Fruit fly (Drosophila melanogaster) whole organism, embryonic: Measurements from ENCODE around the gene Vps52.

ENCODE experiments used
- ATbp ChIP-seq: fragments of 200-800 bp; sonication (Bioruptor generic); optimal IDR thresholded peaks from 2 replicates; lab custom pipeline; 2017; ENCODE audit warnings: missing biosample characterization, mild to moderate bottlenecking, missing genetic modification characterization, missing genetic modification reagents
- Adf1 ChIP-seq: fragments of 200-800 bp; sonication (Bioruptor generic); IDR thresholded peaks from 2 replicates; pipeline ENCODE4 v1.3.6; 2022; ENCODE audit warnings: missing biosample characterization, missing genetic modification characterization
- CG10209 ChIP-seq: fragments of 200-800 bp; sonication (Bioruptor generic); optimal IDR thresholded peaks from 3 replicates; lab custom pipeline; 2017; ENCODE audit warnings: missing biosample characterization, mild to moderate bottlenecking, missing genetic modification characterization, missing genetic modification reagents
- CG10543 ChIP-seq: fragments of 200-800 bp; sonication (Bioruptor generic); optimal IDR thresholded peaks from 3 replicates; lab custom pipeline; 2017; ENCODE audit warnings: missing biosample characterization, mild to moderate bottlenecking, missing genetic modification characterization, moderate library complexity
- CG10654 ChIP-seq: fragments of 200-800 bp; sonication (Bioruptor generic); optimal IDR thresholded peaks from 2 replicates; lab custom pipeline; 2016; ENCODE audit warnings: missing biosample characterization, missing genetic modification characterization
- CG11504 ChIP-seq: fragments of 200-800 bp; sonication (Bioruptor generic); optimal IDR thresholded peaks from 3 replicates; lab custom pipeline; 2019; ENCODE audit warnings: missing biosample characterization, mild to moderate bottlenecking, missing genetic modification characterization, moderate library complexity
- CG12219 ChIP-seq: fragments of 200-800 bp; sonication (Bioruptor generic); optimal IDR thresholded peaks from 3 replicates; lab custom pipeline; 2018; ENCODE audit warnings: missing biosample characterization, mild to moderate bottlenecking, missing genetic modification characterization
- CG12659 ChIP-seq: fragments of 200-800 bp; sonication (Bioruptor generic); optimal IDR thresholded peaks from 3 replicates; lab custom pipeline; 2017; ENCODE audit warnings: mild to moderate bottlenecking, missing biosample characterization, missing genetic modification reagents, missing genetic modification characterization
- CG14050 ChIP-seq: fragments of 200-800 bp; sonication (Bioruptor generic); IDR thresholded peaks from 3 replicates; pipeline ENCODE4 v1.3.6; 2022; ENCODE audit warnings: missing biosample characterization, missing genetic modification characterization
- CG15011 ChIP-seq: fragments of 200-800 bp; sonication (Bioruptor generic); optimal IDR thresholded peaks from 3 replicates; lab custom pipeline; 2018; ENCODE audit warnings: missing biosample characterization, mild to moderate bottlenecking, missing genetic modification characterization
- CG17359 ChIP-seq: fragments of 200-800 bp; sonication (Bioruptor generic); optimal IDR thresholded peaks from 3 replicates; lab custom pipeline; 2018; ENCODE audit warnings: missing biosample characterization, mild to moderate bottlenecking, missing genetic modification characterization, moderate library complexity
- CG17912 ChIP-seq: fragments of 200-800 bp; sonication (Bioruptor generic); optimal IDR thresholded peaks from 2 replicates; lab custom pipeline; 2018; ENCODE audit warnings: missing biosample characterization, mild to moderate bottlenecking, missing genetic modification characterization
- CG1832 ChIP-seq: fragments of 200-800 bp; sonication (Bioruptor generic); optimal IDR thresholded peaks from 2 replicates; lab custom pipeline; 2017; ENCODE audit warnings: missing biosample characterization, mild to moderate bottlenecking, missing genetic modification characterization, inconsistent platforms
- CG3065 ChIP-seq: fragments of 200-800 bp; sonication (Bioruptor generic); optimal IDR thresholded peaks from 2 replicates; lab custom pipeline; 2016; ENCODE audit warnings: missing biosample characterization, missing genetic modification characterization
- CG3281 ChIP-seq: fragments of 200-800 bp; sonication (Bioruptor generic); optimal IDR thresholded peaks from 3 replicates; lab custom pipeline; 2017; ENCODE audit warnings: missing biosample characterization, mild to moderate bottlenecking, missing genetic modification characterization
- CG34376 ChIP-seq: fragments of 200-800 bp; sonication (Bioruptor generic); optimal IDR thresholded peaks from 2 replicates; lab custom pipeline; 2018; ENCODE audit warnings: missing biosample characterization, mild to moderate bottlenecking, missing genetic modification characterization
- CG3847 ChIP-seq: fragments of 200-800 bp; sonication (Bioruptor generic); IDR thresholded peaks from 2 replicates; pipeline ENCODE4 v1.3.6; 2022; ENCODE audit warnings: missing biosample characterization, missing genetic modification characterization
- CG4328 ChIP-seq: fragments of 200-800 bp; sonication (Bioruptor generic); optimal IDR thresholded peaks from 3 replicates; lab custom pipeline; 2017; ENCODE audit warnings: missing biosample characterization, missing genetic modification reagents, missing genetic modification characterization
- CG8281 ChIP-seq: fragments of 200-800 bp; sonication (Bioruptor generic); optimal IDR thresholded peaks from 2 replicates; lab custom pipeline; 2018; ENCODE audit warnings: missing biosample characterization, mild to moderate bottlenecking, missing genetic modification characterization, moderate library complexity
- CTCF ChIP-seq: fragments of 200-800 bp; sonication (Bioruptor generic); optimal IDR thresholded peaks from 2 replicates; lab custom pipeline; 2017; ENCODE audit warnings: missing biosample characterization, mild to moderate bottlenecking, missing genetic modification characterization, moderate library complexity
- D19A ChIP-seq: fragments of 200-800 bp; optimal IDR thresholded peaks from 3 replicates; lab custom pipeline; 2019; ENCODE audit warnings: missing biosample characterization, mild to moderate bottlenecking, missing genetic modification characterization, moderate library complexity
- Dll ChIP-seq: fragments of 200-800 bp; sonication (Bioruptor generic); IDR thresholded peaks from 4 replicates; pipeline ENCODE4 v1.3.6; 2022; ENCODE audit warnings: missing biosample characterization, missing genetic modification characterization; ENCODE audit not compliant: partially characterized antibody
- GATAe ChIP-seq: fragments of 200-800 bp; sonication (Bioruptor generic); conservative IDR thresholded peaks from 2 replicates; pipeline ENCODE4 v1.3.6; 2022; ENCODE audit warnings: missing biosample characterization, missing genetic modification characterization
- H2.0 ChIP-seq: fragments of 200-800 bp; sonication (Bioruptor generic); IDR thresholded peaks from 2 replicates; pipeline ENCODE4 v1.3.6; 2022; ENCODE audit warnings: missing biosample characterization, missing genetic modification characterization
- Lhr ChIP-seq: fragments of 200-800 bp; sonication (Bioruptor generic); optimal IDR thresholded peaks from 3 replicates; lab custom pipeline; 2017; ENCODE audit warnings: mild to moderate bottlenecking, missing biosample characterization, missing genetic modification reagents, missing genetic modification characterization
- ap ChIP-seq: fragments of 200-800 bp; sonication (Bioruptor generic); IDR thresholded peaks from 2 replicates; pipeline ENCODE4 v1.3.6; 2022; ENCODE audit warnings: missing biosample characterization, missing genetic modification characterization
- ara ChIP-seq: fragments of 200-800 bp; sonication (Bioruptor generic); IDR thresholded peaks from 2 replicates; pipeline ENCODE4 v1.3.6; 2022; ENCODE audit warnings: missing biosample characterization, missing genetic modification characterization
- ci ChIP-seq: fragments of 200-800 bp; sonication (Bioruptor generic); IDR thresholded peaks from 3 replicates; pipeline ENCODE4 v1.3.6; 2022; ENCODE audit warnings: missing biosample characterization, missing genetic modification characterization
- corto ChIP-seq: fragments of 200-800 bp; sonication (Bioruptor generic); optimal IDR thresholded peaks from 2 replicates; lab custom pipeline; 2016; ENCODE audit warnings: missing biosample characterization, mild to moderate bottlenecking, missing genetic modification characterization, moderate library complexity
- cwo ChIP-seq: fragments of 200-800 bp; sonication (Bioruptor generic); optimal IDR thresholded peaks from 3 replicates; lab custom pipeline; 2017; ENCODE audit warnings: missing biosample characterization, missing genetic modification characterization, mild to moderate bottlenecking, moderate library complexity, missing genetic modification reagents
- dm ChIP-seq: fragments of 200-800 bp; sonication (Bioruptor generic); optimal IDR thresholded peaks from 3 replicates; lab custom pipeline; 2016; ENCODE audit warnings: missing biosample characterization, missing genetic modification characterization
- exex ChIP-seq: fragments of 200-800 bp; sonication (Bioruptor generic); optimal IDR thresholded peaks from 4 replicates; lab custom pipeline; 2018; ENCODE audit warnings: missing biosample characterization, mild to moderate bottlenecking, missing genetic modification characterization, moderate library complexity
- fd96Cb ChIP-seq: fragments of 200-800 bp; sonication (Bioruptor generic); optimal IDR thresholded peaks from 2 replicates; lab custom pipeline; 2018; ENCODE audit warnings: missing biosample characterization, mild to moderate bottlenecking, missing genetic modification characterization, moderate library complexity
- gsb-n ChIP-seq: fragments of 200-800 bp; sonication (Bioruptor generic); optimal IDR thresholded peaks from 3 replicates; lab custom pipeline; 2018; ENCODE audit warnings: missing biosample characterization, mild to moderate bottlenecking, missing genetic modification characterization
- ind ChIP-seq: fragments of 200-800 bp; sonication (Bioruptor generic); optimal IDR thresholded peaks from 3 replicates; lab custom pipeline; 2016; ENCODE audit warnings: missing biosample characterization, missing genetic modification characterization
- jing ChIP-seq: fragments of 200-800 bp; sonication (Bioruptor generic); optimal IDR thresholded peaks from 2 replicates; lab custom pipeline; 2018; ENCODE audit warnings: missing biosample characterization, mild to moderate bottlenecking, missing genetic modification characterization
- ken ChIP-seq: fragments of 200-800 bp; sonication (Bioruptor generic); IDR thresholded peaks from 3 replicates; pipeline ENCODE4 v1.3.6; 2022; ENCODE audit warnings: missing biosample characterization, missing genetic modification characterization
- kni ChIP-seq: fragments of 200-800 bp; sonication (Bioruptor generic); optimal IDR thresholded peaks from 3 replicates; lab custom pipeline; 2017; ENCODE audit warnings: mild to moderate bottlenecking, missing biosample characterization, missing genetic modification reagents, missing genetic modification characterization
- lab ChIP-seq: fragments of 200-800 bp; sonication (Bioruptor generic); optimal IDR thresholded peaks from 3 replicates; lab custom pipeline; 2017; ENCODE audit warnings: missing biosample characterization, missing genetic modification characterization, mild to moderate bottlenecking, moderate library complexity, missing genetic modification reagents
- lbe ChIP-seq: fragments of 200-800 bp; sonication (Bioruptor generic); optimal IDR thresholded peaks from 2 replicates; lab custom pipeline; 2016; ENCODE audit warnings: missing biosample characterization, mild to moderate bottlenecking, missing genetic modification characterization
- mirr ChIP-seq: fragments of 200-800 bp; sonication (Bioruptor generic); optimal IDR thresholded peaks from 3 replicates; lab custom pipeline; 2018; ENCODE audit warnings: missing biosample characterization, mild to moderate bottlenecking, missing genetic modification characterization
- mld ChIP-seq: fragments of 200-800 bp; sonication (Bioruptor generic); IDR thresholded peaks from 3 replicates; pipeline ENCODE4 v1.3.6; 2022; ENCODE audit warnings: missing biosample characterization, missing genetic modification characterization; ENCODE audit not compliant: partially characterized antibody
- peb ChIP-seq: fragments of 200-800 bp; sonication (Bioruptor generic); IDR thresholded peaks from 2 replicates; pipeline ENCODE4 v1.3.6; 2022; ENCODE audit warnings: missing biosample characterization, missing genetic modification characterization
- sisA ChIP-seq: fragments of 200-800 bp; sonication (Bioruptor generic); IDR thresholded peaks from 2 replicates; pipeline ENCODE4 v1.3.6; 2022; ENCODE audit warnings: missing biosample characterization, missing genetic modification characterization
- sr ChIP-seq: fragments of 200-800 bp; sonication (Bioruptor generic); IDR thresholded peaks from 3 replicates; pipeline ENCODE4 v1.3.6; 2022; ENCODE audit warnings: missing biosample characterization, missing genetic modification characterization
- sug ChIP-seq: fragments of 200-800 bp; optimal IDR thresholded peaks from 2 replicates; lab custom pipeline; 2019; ENCODE audit warnings: missing biosample characterization, mild to moderate bottlenecking, missing genetic modification characterization, moderate library complexity
- wek ChIP-seq: fragments of 200-800 bp; sonication (Bioruptor generic); optimal IDR thresholded peaks from 3 replicates; lab custom pipeline; 2018; ENCODE audit warnings: missing biosample characterization, mild to moderate bottlenecking, missing genetic modification characterization, moderate library complexity
- zfh1 ChIP-seq: fragments of 200-800 bp; sonication (Bioruptor generic); IDR thresholded peaks from 3 replicates; pipeline ENCODE4 v1.3.6; 2022; ENCODE audit warnings: missing biosample characterization, missing genetic modification characterization

Gene Vps52

dm6 chr2L:5547288-5547777 is 23.6 kb upstream of the Vps52 start (continued):
- TF ChIP-seq ara (peak; percentile 49; the same call in 1 of the 2 replicates), wek (peak; percentile 34), zfh1 (GFP tag; lab: Robert Waterston, UW) (0 out of 3 replicates have a peak, but pooled peaks have one; percentile 14), CG10654 (GFP tag; lab: Kevin White, UChicago) (no peak), sug (tag; lab: Kevin White, UChicago) (peak; percentile 89), ci (GFP tag; lab: Robert Waterston, UW) (peak; percentile 43; the same call in 1 of the 3 replicates), CG8281 (tag; lab: Kevin White, UChicago) (peak; percentile 92), CG3847 (GFP tag; lab: Robert Waterston, UW) (no peak), exex (tag; lab: Kevin White, UChicago) (peak; percentile 93), Dll (GFP tag; lab: Robert Waterston, UW) (0 out of 4 replicates have a peak, but pooled peaks have one; percentile 37), CG17912 (GFP tag; lab: Kevin White, UChicago) (peak; percentile 10), CG4328 (GFP tag; lab: Kevin White, UChicago) (peak; percentile 9), CG34376 (peak; percentile 75), ATbp (peak; percentile 30), CG12219 (GFP tag; lab: Kevin White, UChicago) (peak; percentile 39), CG1832 (GFP tag; lab: Kevin White, UChicago) (no peak), CG17359 (tag; lab: Kevin White, UChicago) (peak; percentile 29), mld (0 out of 3 replicates have a peak, but pooled peaks have one; percentile 2), dm (no peak), CG3281 (peak; percentile 13), GATAe (peak; percentile 46; the same call in 1 of the 2 replicates), mirr (GFP tag; lab: Kevin White, UChicago) (peak; percentile 65), CG10543 (GFP tag; lab: Kevin White, UChicago) (peak; percentile 51), jing (no peak)
- TF ChIP-seq, all 482 proteins: peak for 42

- TF ChIP-seq fd96Cb (tag; lab: Kevin White, UChicago) (peak; percentile 80), CTCF (GFP tag; lab: Kevin White, UChicago) (peak; percentile 12), D19A (tag; lab: Kevin White, UChicago) (peak; percentile 96), lbe (GFP tag; lab: Kevin White, UChicago) (peak; percentile 64), CG15011 (peak; percentile 66), CG12659 (GFP tag; lab: Kevin White, UChicago) (peak; percentile 75), Dll (GFP tag; lab: Robert Waterston, UW) (peak; percentile 66; the same call in 3 of the 4 replicates), Adf1 (GFP tag; lab: Robert Waterston, UW) (peak; percentile 16; the same call in 1 of the 2 replicates), kni (peak; percentile 52), CG11504 (peak; percentile 88), ap (GFP tag; lab: Robert Waterston, UW) (no peak), H2.0 (GFP tag; lab: Robert Waterston, UW) (peak; percentile 84), sr (GFP tag; lab: Robert Waterston, UW) (no peak), ind (GFP tag; lab: Kevin White, UChicago) (peak; percentile 71), cwo (peak; percentile 82), CG3065 (GFP tag; lab: Kevin White, UChicago) (peak; percentile 67), corto (GFP tag; lab: Kevin White, UChicago) (peak; percentile 40), CG4328 (GFP tag; lab: Kevin White, UChicago) (peak; percentile 78), CG14050 (GFP tag; lab: Robert Waterston, UW) (peak; percentile 68), sisA (GFP tag; lab: Robert Waterston, UW) (peak; percentile 73; the same call in 1 of the 2 replicates), peb (GFP tag; lab: Robert Waterston, UW) (peak; percentile 60; the same call in 1 of the 2 replicates), lab (peak; percentile 88), ken (GFP tag; lab: Robert Waterston, UW) (peak; percentile 68; the same call in 2 of the 3 replicates), Lhr (GFP tag; lab: Kevin White, UChicago) (no peak), CG10209 (GFP tag; lab: Kevin White, UChicago) (peak; percentile 77), gsb-n (peak; percentile 89)
These were observed 23.0 kb upstream of the Vps52 start, which contains the start of gene Oscillin for dm6 chr2L:5546518-5547287. TSS of gene Oscillin (plus strand) at chr2L:5547086.
